Fruit fly (Drosophila melanogaster): ENCODE results near the gene CG11828.

dm6 chr3R:28922744-28923143, at the start of gene CG11828:
- TF ChIP-seq psq (optimal IDR thresholded peaks at IDR 0.05), result no peak
- TF ChIP-seq insv (optimal IDR thresholded peaks at IDR 0.05), result no peak
- TF ChIP-seq Sin3A (optimal IDR thresholded peaks at IDR 0.05), result no peak
- no peak for TF ChIP-seq h (optimal IDR thresholded peaks at IDR 0.05)
